Worm (Caenorhabditis elegans) whole organism, young adult: ENCODE results near the gene erp-44.3.

Experiments
- B0336.3 ChIP-seq: fragments of 200-800 bp; sonication (Bioruptor generic); IDR thresholded peaks from 2 replicates; pipeline ENCODE4 v1.3.6; 2022; ENCODE audit warnings: missing genetic modification characterization, missing compliant biosample characterization
- C06A6.2 ChIP-seq: fragments of 200-800 bp; sonication (Bioruptor generic); conservative IDR thresholded peaks from 2 replicates; pipeline ENCODE4 v1.3.6; 2022; ENCODE audit warnings: missing genetic modification characterization, missing compliant biosample characterization
- F22D6.2 ChIP-seq: sonication (generic microtip); optimal IDR thresholded peaks from 2 replicates; lab custom pipeline; 2016; ENCODE audit warnings: mild to moderate bottlenecking, missing genetic modification characterization, missing compliant biosample characterization
- F33H1.4 ChIP-seq: fragments of 200-800 bp; sonication (Bioruptor generic); IDR thresholded peaks from 2 replicates; pipeline ENCODE4 v1.3.6; 2022; ENCODE audit warnings: missing genetic modification reagents, missing genetic modification characterization, missing compliant biosample characterization
- F39B2.1 ChIP-seq: fragments of 200-800 bp; sonication (Bioruptor generic); IDR thresholded peaks from 2 replicates; pipeline ENCODE4 v1.3.6; 2022; ENCODE audit warnings: missing genetic modification reagents, missing genetic modification characterization, missing compliant biosample characterization
- F55B11.4 ChIP-seq: sonication (generic microtip); optimal IDR thresholded peaks from 2 replicates; lab custom pipeline; 2016; ENCODE audit warnings: missing compliant biosample characterization, missing genetic modification characterization, borderline replicate concordance; ENCODE audit not compliant: insufficient read depth
- K12H6.12 ChIP-seq: fragments of 200-800 bp; sonication (Bioruptor generic); optimal IDR thresholded peaks from 2 replicates; lab custom pipeline; 2018; ENCODE audit warnings: mild to moderate bottlenecking, missing genetic modification characterization, missing compliant biosample characterization
- T26A5.8 ChIP-seq: sonication (generic microtip); optimal IDR thresholded peaks from 2 replicates; lab custom pipeline; 2016; ENCODE audit warnings: missing genetic modification characterization, missing compliant biosample characterization
- Y67H2A.10 ChIP-seq: fragments of 200-800 bp; sonication (Bioruptor generic); conservative IDR thresholded peaks from 2 replicates; pipeline ENCODE4 v1.3.6; 2022; ENCODE audit warnings: missing genetic modification reagents, missing genetic modification characterization, missing compliant biosample characterization
- ZK185.1 ChIP-seq: sonication (generic microtip); optimal IDR thresholded peaks from 2 replicates; lab custom pipeline; 2016; ENCODE audit warnings: mild to moderate bottlenecking, missing genetic modification characterization, missing compliant biosample characterization; ENCODE audit not compliant: poor library complexity, severe bottlenecking
- aptf-2 ChIP-seq: fragments of 200-800 bp; sonication (Bioruptor generic); conservative IDR thresholded peaks from 2 replicates; pipeline ENCODE4 v1.3.6; 2022; ENCODE audit warnings: missing genetic modification reagents, missing genetic modification characterization, missing compliant biosample characterization
- aptf-3 ChIP-seq: fragments of 200-800 bp; sonication (Bioruptor generic); IDR thresholded peaks from 2 replicates; pipeline ENCODE4 v1.3.6; 2022; ENCODE audit warnings: missing genetic modification characterization, missing compliant biosample characterization
- atf-7 ChIP-seq: sonication (generic microtip); optimal IDR thresholded peaks from 2 replicates; lab custom pipeline; 2017; ENCODE audit warnings: mild to moderate bottlenecking, missing genetic modification characterization, missing compliant biosample characterization
- athp-1 ChIP-seq: sonication (generic microtip); optimal IDR thresholded peaks from 2 replicates; lab custom pipeline; 2017; ENCODE audit warnings: mild to moderate bottlenecking, missing genetic modification characterization, missing compliant biosample characterization
- cebp-1 ChIP-seq, 2 experiments: fragments of 200-800 bp in 1 of 2; sonication (Bioruptor generic) in 1 of 2; sonication (generic microtip) in 1 of 2; IDR thresholded peaks in 1 of 2; optimal IDR thresholded peaks in 1 of 2; 2 replicates each; pipeline versions ENCODE4 v1.3.6 to Lab custom; 2017 to 2022; ENCODE audit warnings: missing compliant biosample characterization in 2 of 2, missing genetic modification characterization in 2 of 2, mild to moderate bottlenecking in 1 of 2, missing genetic modification reagents in 1 of 2, moderate library complexity in 1 of 2
- ceh-27 ChIP-seq: fragments of 200-800 bp; sonication (Bioruptor generic); optimal IDR thresholded peaks from 2 replicates; lab custom pipeline; 2018; ENCODE audit warnings: mild to moderate bottlenecking, missing genetic modification characterization, moderate library complexity, missing compliant biosample characterization
- dpl-1 ChIP-seq: fragments of 150-350 bp; optimal IDR thresholded peaks from 2 replicates; lab custom pipeline; 2014; ENCODE audit warnings: missing biosample characterization, missing genetic modification reagents, missing genetic modification characterization
- egl-18 ChIP-seq: fragments of 200-800 bp; sonication (Bioruptor generic); IDR thresholded peaks from 2 replicates; pipeline ENCODE4 v1.3.6; 2022; ENCODE audit warnings: missing genetic modification reagents, missing genetic modification characterization, missing compliant biosample characterization
- ekl-4 ChIP-seq: fragments of 200-800 bp; sonication (Bioruptor generic); IDR thresholded peaks from 2 replicates; pipeline ENCODE4 v1.3.6; 2022; ENCODE audit warnings: missing genetic modification reagents, missing genetic modification characterization, missing compliant biosample characterization
- him-1 ChIP-seq: sonication (generic microtip); optimal IDR thresholded peaks from 2 replicates; lab custom pipeline; 2016; ENCODE audit warnings: missing genotype, missing genetic modification reagents, missing genetic modification characterization, missing compliant biosample characterization
- hlh-12 ChIP-seq: sonication (generic microtip); optimal IDR thresholded peaks from 2 replicates; lab custom pipeline; 2016; ENCODE audit warnings: missing genetic modification characterization, missing compliant biosample characterization
- hmg-1.2 ChIP-seq: fragments of 200-800 bp; sonication (Bioruptor generic); IDR thresholded peaks from 2 replicates; pipeline ENCODE4 v1.3.6; 2022; ENCODE audit warnings: missing genetic modification reagents, missing genetic modification characterization, missing compliant biosample characterization
- hsf-1 ChIP-seq: fragments of 200-800 bp; sonication (Bioruptor generic); IDR thresholded peaks from 2 replicates; pipeline ENCODE4 v1.3.6; 2022; ENCODE audit warnings: missing genetic modification reagents, missing genetic modification characterization, missing compliant biosample characterization
- lin-26 ChIP-seq: fragments of 200-800 bp; sonication (Bioruptor generic); IDR thresholded peaks from 2 replicates; pipeline ENCODE4 v1.3.6; 2022; ENCODE audit warnings: missing genetic modification reagents, missing genetic modification characterization, missing compliant biosample characterization
- lin-40 ChIP-seq: sonication (generic microtip); optimal IDR thresholded peaks from 2 replicates; lab custom pipeline; 2016; ENCODE audit warnings: missing genetic modification characterization, mild to moderate bottlenecking, missing compliant biosample characterization, missing genotype, missing genetic modification reagents
- lin-54 ChIP-seq: fragments of 200-800 bp; sonication (Bioruptor generic); optimal IDR thresholded peaks from 2 replicates; lab custom pipeline; 2018; ENCODE audit warnings: mild to moderate bottlenecking, missing genetic modification characterization, missing compliant biosample characterization
- madf-10 ChIP-seq: sonication (generic microtip); optimal IDR thresholded peaks from 2 replicates; lab custom pipeline; 2016; ENCODE audit warnings: mild to moderate bottlenecking, missing genetic modification characterization, missing compliant biosample characterization
- nfyb-1 ChIP-seq: fragments of 200-800 bp; sonication (Bioruptor generic); IDR thresholded peaks from 2 replicates; pipeline ENCODE4 v1.3.6; 2022; ENCODE audit warnings: missing genetic modification reagents, missing genetic modification characterization, missing compliant biosample characterization
- nhr-90 ChIP-seq: sonication (generic microtip); optimal IDR thresholded peaks from 2 replicates; lab custom pipeline; 2016; ENCODE audit warnings: missing genotype, mild to moderate bottlenecking, missing genetic modification characterization, missing compliant biosample characterization
- rcor-1 ChIP-seq: fragments of 200-800 bp; sonication (Bioruptor generic); IDR thresholded peaks from 2 replicates; pipeline ENCODE4 v1.3.6; 2022; ENCODE audit warnings: missing genetic modification reagents, missing genetic modification characterization, missing compliant biosample characterization
- repo-1 ChIP-seq: sonication (generic microtip); optimal IDR thresholded peaks from 2 replicates; lab custom pipeline; 2017; ENCODE audit warnings: mild to moderate bottlenecking, missing genetic modification characterization, missing compliant biosample characterization
- rpc-1 ChIP-seq, 2 experiments: fragments of 150-350 bp in 1 of 2; sonication (generic microtip) in 1 of 2; optimal IDR thresholded peaks; 2 replicates each; lab custom pipeline; 2014 to 2018; ENCODE audit warnings: missing biosample characterization in 1 of 2, missing genetic modification characterization in 1 of 2, missing genetic modification reagents in 1 of 2, missing genotype in 1 of 2
- sdz-38 ChIP-seq: sonication (generic microtip); optimal IDR thresholded peaks from 2 replicates; lab custom pipeline; 2016; ENCODE audit warnings: missing genotype, missing genetic modification characterization, missing compliant biosample characterization
- sea-2 ChIP-seq: fragments of 200-800 bp; sonication (Bioruptor generic); IDR thresholded peaks from 2 replicates; pipeline ENCODE4 v1.3.6; 2022; ENCODE audit warnings: missing genetic modification characterization, missing compliant biosample characterization
- snpc-1.1 ChIP-seq: sonication (generic microtip); optimal IDR thresholded peaks from 2 replicates; lab custom pipeline; 2017; ENCODE audit warnings: missing genetic modification characterization, mild to moderate bottlenecking, missing compliant biosample characterization, antibody characterized with exemption, moderate library complexity, missing genotype, missing genetic modification reagents; ENCODE audit not compliant: insufficient read depth
- snpc-4 ChIP-seq, 5 experiments: fragments of 150-350 bp in 1 of 5; sonication (generic microtip) in 4 of 5; optimal IDR thresholded peaks; 2 replicates each; lab custom pipeline; 2014 to 2018; ENCODE audit warnings: missing genetic modification characterization in 5 of 5, missing biosample characterization in 3 of 5, antibody characterized with exemption in 2 of 5, mild to moderate bottlenecking in 2 of 5, missing compliant biosample characterization in 2 of 5, missing genotype in 2 of 5, moderate library complexity in 2 of 5, missing genetic modification reagents in 1 of 5
- tlf-1 ChIP-seq: fragments of 200-800 bp; sonication (Bioruptor generic); optimal IDR thresholded peaks from 2 replicates; lab custom pipeline; 2018; ENCODE audit warnings: mild to moderate bottlenecking, missing genetic modification characterization, missing compliant biosample characterization
- unc-62 ChIP-seq: fragments of 150-350 bp; optimal IDR thresholded peaks from 2 replicates; lab custom pipeline; 2014; ENCODE audit warnings: missing biosample characterization, missing genetic modification reagents, missing genetic modification characterization
- ztf-18 ChIP-seq: sonication (generic microtip); optimal IDR thresholded peaks from 2 replicates; lab custom pipeline; 2016; ENCODE audit warnings: missing genotype, mild to moderate bottlenecking, missing genetic modification characterization, missing compliant biosample characterization
- ztf-26 ChIP-seq: sonication (generic microtip); optimal IDR thresholded peaks from 2 replicates; lab custom pipeline; 2017; ENCODE audit warnings: missing genetic modification characterization, missing compliant biosample characterization

The erp-44.3 gene

ce11 chrIV:8153163-8153562, 30.7 kb downstream of the erp-44.3 start:
- TF ChIP-seq hmg-1.2 (GFP tag; lab: Robert Waterston, UW) (0 out of 2 replicates have a peak, but pooled peaks have one; percentile 10), unc-62 (no peak)

ce11 chrIV:8154966-8155365, 32.5 kb downstream of the erp-44.3 start:
- TF ChIP-seq snpc-1.1 (tag; lab: Kevin White, UChicago) (no peak), dpl-1 (GFP tag; lab: Kevin White, UChicago) (no peak), snpc-4 (GFP tag; optimal IDR thresholded peaks at IDR 0.05; lab: Kevin White, UChicago) (no peak), snpc-4 (tag; optimal IDR thresholded peaks at IDR 0.05; lab: Kevin White, UChicago) (no peak), nhr-90 (tag; lab: Kevin White, UChicago) (peak; percentile 20), F22D6.2 (tag; lab: Kevin White, UChicago) (no peak)

- TF ChIP-seq ztf-26 (tag; lab: Kevin White, UChicago) (no peak), sea-2 (GFP tag; lab: Robert Waterston, UW) (no peak), Y67H2A.10 (GFP tag; lab: Robert Waterston, UW) (no peak), sdz-38 (no peak), repo-1 (tag; lab: Kevin White, UChicago) (no peak), lin-26 (GFP tag; lab: Robert Waterston, UW) (no peak), madf-10 (tag; lab: Kevin White, UChicago) (no peak), aptf-3 (no peak), ztf-18 (no peak), cebp-1 (GFP tag; IDR thresholded peaks at IDR 0.05; lab: Robert Waterston, UW) (no peak), cebp-1 (tag; optimal IDR thresholded peaks at IDR 0.05; lab: Kevin White, UChicago) (no peak), hlh-12 (tag; lab: Kevin White, UChicago) (no peak), K12H6.12 (no peak), atf-7 (tag; lab: Kevin White, UChicago) (no peak), tlf-1 (GFP tag; lab: Kevin White, UChicago) (no peak), lin-54 (no peak)
Observed at ce11 chrIV:8157161-8157560, 34.7 kb downstream of the erp-44.3 start, which contains the start of gene B0218.5. Gene B0218.5, minus strand, starts transcription at chrIV:8157261.

ce11 chrIV:8159087-8159486, 36.6 kb downstream of the erp-44.3 start, which contains the start of gene faah-1:
Gene faah-1, plus strand, starts transcription at chrIV:8159387.
- TF ChIP-seq sdz-38 (no peak), lin-40 (tag; lab: Kevin White, UChicago) (no peak), nhr-90 (tag; lab: Kevin White, UChicago) (no peak), him-1 (tag; lab: Kevin White, UChicago) (no peak), F33H1.4 (no peak), rpc-1 (optimal IDR thresholded peaks at IDR 0.05; lab: Kevin White, UChicago) (no peak), rpc-1 (tag; optimal IDR thresholded peaks at IDR 0.05; lab: Kevin White, UChicago) (no peak), B0336.3 (GFP tag; lab: Robert Waterston, UW) (no peak), rcor-1 (GFP tag; lab: Robert Waterston, UW) (no peak), ceh-27 (GFP tag; lab: Kevin White, UChicago) (no peak), C06A6.2 (GFP tag; lab: Robert Waterston, UW) (no peak)

ce11 chrIV:8159995-8160394, 37.5 kb downstream of the erp-44.3 start:
- no peak for TF ChIP-seq hsf-1 (GFP tag; lab: Robert Waterston, UW)
- TF ChIP-seq ZK185.1 (tag; lab: Kevin White, UChicago): no peak
- no peak for TF ChIP-seq F39B2.1 (GFP tag; lab: Robert Waterston, UW)
- TF ChIP-seq ztf-18: no peak
- no peak for TF ChIP-seq egl-18 (GFP tag; lab: Robert Waterston, UW)
- no peak for TF ChIP-seq nfyb-1 (GFP tag; lab: Robert Waterston, UW)
- no peak for TF ChIP-seq ztf-26 (tag; lab: Kevin White, UChicago)
- TF ChIP-seq F55B11.4: no peak
- TF ChIP-seq athp-1: no peak
- TF ChIP-seq ekl-4 (GFP tag; lab: Robert Waterston, UW): no peak
- no peak for TF ChIP-seq ceh-27 (GFP tag; lab: Kevin White, UChicago)
- TF ChIP-seq tlf-1 (GFP tag; lab: Kevin White, UChicago): no peak
- TF ChIP-seq aptf-2 (GFP tag; lab: Robert Waterston, UW): no peak
- TF ChIP-seq T26A5.8 (tag; lab: Kevin White, UChicago): no peak
- TF ChIP-seq snpc-4 (GFP tag; optimal IDR thresholded peaks at IDR 0.05; lab: Kevin White, UChicago): no peak
- TF ChIP-seq snpc-4 (tag; optimal IDR thresholded peaks at IDR 0.05; lab: Kevin White, UChicago): no peak
